Worm (Caenorhabditis elegans) whole organism, L2 larva: Measurements from ENCODE around the gene F44E2.10.

Experiments used
- C34F6.9 ChIP-seq: fragments of 150-350 bp; optimal IDR thresholded peaks from 2 replicates; lab custom pipeline; 2014; ENCODE audit warnings: missing biosample characterization, missing genetic modification characterization
- F13H6.1 ChIP-seq: sonication (generic microtip); optimal IDR thresholded peaks from 2 replicates; lab custom pipeline; 2016; ENCODE audit warnings: missing genetic modification characterization, missing compliant biosample characterization
- R02D3.7 ChIP-seq: fragments of 150-350 bp; optimal IDR thresholded peaks from 2 replicates; lab custom pipeline; 2014; ENCODE audit warnings: missing biosample characterization, missing genetic modification characterization
- Y55F3AM.14 ChIP-seq: fragments of 200-800 bp; sonication (Bioruptor generic); optimal IDR thresholded peaks from 2 replicates; lab custom pipeline; 2018; ENCODE audit warnings: mild to moderate bottlenecking, missing genetic modification characterization, missing compliant biosample characterization
- ZK546.5 ChIP-seq: sonication (generic microtip); optimal IDR thresholded peaks from 2 replicates; lab custom pipeline; 2017; ENCODE audit warnings: missing biosample characterization, missing genetic modification characterization
- alr-1 ChIP-seq: fragments of 150-350 bp; optimal IDR thresholded peaks from 2 replicates; lab custom pipeline; 2014; ENCODE audit warnings: missing biosample characterization, missing genetic modification characterization
- aly-2 ChIP-seq: fragments of 150-350 bp; optimal IDR thresholded peaks from 2 replicates; lab custom pipeline; 2014; ENCODE audit warnings: missing biosample characterization, missing genetic modification characterization
- ama-1 ChIP-seq: fragments of 150-350 bp; optimal IDR thresholded peaks from 2 replicates; lab custom pipeline; 2018; ENCODE audit warnings: inconsistent platforms
- blmp-1 ChIP-seq: sonication (generic microtip); optimal IDR thresholded peaks from 2 replicates; lab custom pipeline; 2017; ENCODE audit warnings: missing genetic modification characterization, mild to moderate bottlenecking, missing compliant biosample characterization, antibody characterized with exemption, moderate library complexity; ENCODE audit not compliant: insufficient read depth
- ceh-16 ChIP-seq: fragments of 150-350 bp; optimal IDR thresholded peaks from 2 replicates; lab custom pipeline; 2014; ENCODE audit warnings: missing biosample characterization, missing genetic modification characterization
- ceh-82 ChIP-seq: fragments of 150-350 bp; optimal IDR thresholded peaks from 2 replicates; lab custom pipeline; 2014; ENCODE audit warnings: missing biosample characterization, missing genetic modification characterization
- crh-2 ChIP-seq: sonication (generic microtip); optimal IDR thresholded peaks from 2 replicates; lab custom pipeline; 2017; ENCODE audit warnings: missing biosample characterization, missing genetic modification characterization
- dmd-4 ChIP-seq: sonication (generic microtip); optimal IDR thresholded peaks from 2 replicates; lab custom pipeline; 2017; ENCODE audit warnings: missing biosample characterization, missing genetic modification characterization
- egl-27 ChIP-seq: sonication (generic microtip); optimal IDR thresholded peaks from 3 replicates; lab custom pipeline; 2017; ENCODE audit warnings: missing biosample characterization, missing genetic modification reagents, missing genetic modification characterization
- elt-1 ChIP-seq: fragments of 150-350 bp; optimal IDR thresholded peaks from 2 replicates; lab custom pipeline; 2014; ENCODE audit warnings: missing biosample characterization, missing genetic modification characterization
- elt-3 ChIP-seq: sonication (generic microtip); optimal IDR thresholded peaks from 2 replicates; lab custom pipeline; 2017; ENCODE audit warnings: missing biosample characterization, missing genetic modification characterization
- fos-1 ChIP-seq: fragments of 150-350 bp; optimal IDR thresholded peaks from 2 replicates; lab custom pipeline; 2014; ENCODE audit warnings: missing biosample characterization, missing genetic modification characterization
- gmeb-1 ChIP-seq: fragments of 150-350 bp; optimal IDR thresholded peaks from 2 replicates; lab custom pipeline; 2014; ENCODE audit warnings: missing biosample characterization, missing genetic modification characterization
- lin-11 ChIP-seq: fragments of 150-350 bp; sonication (generic microtip); optimal IDR thresholded peaks from 2 replicates; lab custom pipeline; 2014; ENCODE audit warnings: missing biosample characterization, missing genetic modification characterization, inconsistent platforms, mixed read lengths
- lin-13 ChIP-seq: fragments of 150-350 bp; optimal IDR thresholded peaks from 2 replicates; lab custom pipeline; 2014; ENCODE audit warnings: missing biosample characterization, missing genetic modification reagents, missing genetic modification characterization
- lin-39 ChIP-seq: fragments of 150-350 bp; optimal IDR thresholded peaks from 2 replicates; lab custom pipeline; 2014; ENCODE audit warnings: missing biosample characterization, missing genetic modification reagents, missing genetic modification characterization
- lsy-2 ChIP-seq, 2 experiments: fragments of 150-350 bp in 1 of 2; sonication (generic microtip) in 1 of 2; optimal IDR thresholded peaks; 2 replicates each; lab custom pipeline; 2014 to 2017; ENCODE audit warnings: missing biosample characterization in 2 of 2, missing genetic modification characterization in 2 of 2
- mab-5 ChIP-seq: fragments of 150-350 bp; optimal IDR thresholded peaks from 2 replicates; lab custom pipeline; 2014; ENCODE audit warnings: missing biosample characterization, missing genetic modification characterization
- mbf-1 ChIP-seq: sonication (generic microtip); optimal IDR thresholded peaks from 2 replicates; lab custom pipeline; 2017; ENCODE audit warnings: missing biosample characterization, missing genetic modification characterization
- mdl-1 ChIP-seq, 2 experiments: fragments of 150-350 bp in 1 of 2; sonication (generic microtip) in 1 of 2; optimal IDR thresholded peaks; 2 replicates each; lab custom pipeline; 2017; ENCODE audit warnings: missing biosample characterization in 2 of 2, missing genetic modification characterization in 2 of 2
- nhr-10 ChIP-seq: sonication (generic microtip); optimal IDR thresholded peaks from 2 replicates; lab custom pipeline; 2017; ENCODE audit warnings: missing biosample characterization, missing genetic modification characterization
- nhr-11 ChIP-seq: fragments of 150-350 bp; optimal IDR thresholded peaks from 2 replicates; lab custom pipeline; 2014; ENCODE audit warnings: missing biosample characterization, missing genetic modification characterization
- nhr-12 ChIP-seq: fragments of 150-350 bp; optimal IDR thresholded peaks from 2 replicates; lab custom pipeline; 2014; ENCODE audit warnings: missing biosample characterization, missing genetic modification characterization
- nhr-129 ChIP-seq: fragments of 150-350 bp; optimal IDR thresholded peaks from 2 replicates; lab custom pipeline; 2014; ENCODE audit warnings: missing biosample characterization, missing genetic modification characterization
- nhr-21 ChIP-seq: fragments of 150-350 bp; optimal IDR thresholded peaks from 2 replicates; lab custom pipeline; 2014; ENCODE audit warnings: missing biosample characterization, missing genetic modification characterization
- nhr-23 ChIP-seq: fragments of 150-350 bp; optimal IDR thresholded peaks from 2 replicates; lab custom pipeline; 2014; ENCODE audit warnings: missing biosample characterization, missing genetic modification reagents, missing genetic modification characterization
- nhr-237 ChIP-seq: fragments of 150-350 bp; optimal IDR thresholded peaks from 2 replicates; lab custom pipeline; 2014; ENCODE audit warnings: missing biosample characterization, missing genetic modification characterization
- nhr-25 ChIP-seq: fragments of 150-350 bp; sonication (generic microtip); optimal IDR thresholded peaks from 3 replicates; lab custom pipeline; 2014; ENCODE audit warnings: missing biosample characterization, missing genetic modification characterization
- nhr-6 ChIP-seq: fragments of 150-350 bp; optimal IDR thresholded peaks from 2 replicates; lab custom pipeline; 2014; ENCODE audit warnings: missing biosample characterization, missing genetic modification characterization
- nhr-77 ChIP-seq: fragments of 150-350 bp; optimal IDR thresholded peaks from 2 replicates; lab custom pipeline; 2014; ENCODE audit warnings: missing biosample characterization, missing genetic modification characterization
- peb-1 ChIP-seq: fragments of 150-350 bp; optimal IDR thresholded peaks from 2 replicates; lab custom pipeline; 2014; ENCODE audit warnings: missing biosample characterization, missing genetic modification characterization
- sem-4 ChIP-seq: fragments of 150-350 bp; optimal IDR thresholded peaks from 2 replicates; lab custom pipeline; 2014; ENCODE audit warnings: missing biosample characterization, missing genetic modification reagents, missing genetic modification characterization
- skn-1 ChIP-seq: sonication (generic microtip); optimal IDR thresholded peaks from 2 replicates; lab custom pipeline; 2017; ENCODE audit warnings: missing biosample characterization, missing genetic modification characterization
- sma-3 ChIP-seq: sonication (generic microtip); optimal IDR thresholded peaks from 2 replicates; lab custom pipeline; 2016; ENCODE audit warnings: missing genetic modification reagents, missing genetic modification characterization, missing compliant biosample characterization
- sma-9 ChIP-seq, 2 experiments: fragments of 150-350 bp in 1 of 2; sonication (generic microtip) in 1 of 2; optimal IDR thresholded peaks; 2 replicates each; lab custom pipeline; 2014 to 2016; ENCODE audit warnings: missing genetic modification characterization in 2 of 2, mild to moderate bottlenecking in 1 of 2, missing biosample characterization in 1 of 2, missing compliant biosample characterization in 1 of 2, missing genetic modification reagents in 1 of 2, moderate library complexity in 1 of 2
- snpc-4 ChIP-seq: fragments of 150-350 bp; optimal IDR thresholded peaks from 2 replicates; lab custom pipeline; 2014; ENCODE audit warnings: missing biosample characterization, missing genetic modification characterization
- unc-39 ChIP-seq: fragments of 150-350 bp; optimal IDR thresholded peaks from 2 replicates; lab custom pipeline; 2014; ENCODE audit warnings: missing biosample characterization, missing genetic modification characterization
- unc-55 ChIP-seq: fragments of 150-350 bp; sonication (generic microtip); optimal IDR thresholded peaks from 3 replicates; lab custom pipeline; 2014; ENCODE audit warnings: missing biosample characterization, missing genetic modification reagents, missing genetic modification characterization
- unc-62 ChIP-seq: fragments of 150-350 bp; optimal IDR thresholded peaks from 2 replicates; lab custom pipeline; 2014; ENCODE audit warnings: missing biosample characterization, missing genetic modification reagents, missing genetic modification characterization
- zag-1 ChIP-seq: fragments of 150-350 bp; optimal IDR thresholded peaks from 2 replicates; lab custom pipeline; 2014; ENCODE audit warnings: missing biosample characterization, missing genetic modification characterization
- ztf-1 ChIP-seq: fragments of 200-800 bp; sonication (Bioruptor generic); conservative IDR thresholded peaks from 2 replicates; pipeline ENCODE4 v1.3.6; 2022; ENCODE audit warnings: missing genetic modification characterization, missing compliant biosample characterization
- ztf-11 ChIP-seq: sonication (generic microtip); optimal IDR thresholded peaks from 2 replicates; lab custom pipeline; 2017; ENCODE audit warnings: missing biosample characterization, missing genetic modification characterization
- ztf-4 ChIP-seq: fragments of 150-350 bp; optimal IDR thresholded peaks from 2 replicates; lab custom pipeline; 2014; ENCODE audit warnings: missing biosample characterization, missing genetic modification characterization

F44E2.10 gene

ce11 chrIII:8782080-8782479 is 48.8 kb downstream of the F44E2.10 start:
- TF ChIP-seq nhr-129 (tag; lab: Kevin White, UChicago) (peak; percentile 36), unc-55 (peak; percentile 9), egl-27 (tag; lab: Kevin White, UChicago) (no peak), ama-1 (lab: Kevin White, UChicago) (no peak), mbf-1 (tag; lab: Kevin White, UChicago) (no peak), lin-39 (tag; lab: Kevin White, UChicago) (no peak), ceh-16 (tag; lab: Kevin White, UChicago) (no peak), nhr-23 (tag; lab: Kevin White, UChicago) (no peak), C34F6.9 (peak; percentile 22), mdl-1 (tag; optimal IDR thresholded peaks at IDR 0.05; lab: Kevin White, UChicago) (peak in 1 of 2 experiments; percentile 15), lsy-2 (tag; optimal IDR thresholded peaks at IDR 0.05; lab: Kevin White, UChicago) (peak in 1 of 2 experiments; percentile 31), F13H6.1 (tag; lab: Kevin White, UChicago) (peak; percentile 38), ztf-4 (no peak)

DNA sequence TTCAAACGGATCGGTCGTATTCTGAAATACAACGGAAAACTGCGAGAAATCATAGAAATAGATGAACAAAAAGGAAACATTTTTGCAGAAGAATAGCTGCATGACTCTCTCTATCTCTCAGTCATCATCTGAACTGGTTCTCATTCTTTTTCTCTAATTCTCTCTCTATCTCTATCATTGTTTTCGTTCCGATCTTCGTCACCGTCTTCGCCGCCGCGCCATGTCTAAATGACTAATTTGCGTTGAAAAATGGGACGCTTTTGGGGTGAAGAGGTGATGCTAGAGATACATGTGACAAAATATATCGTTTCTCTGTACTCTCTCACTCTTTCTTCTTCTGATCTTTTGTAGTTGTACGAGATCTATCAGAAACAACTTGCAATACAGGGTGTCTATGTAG is 50.4 kb downstream of the F44E2.10 start:
- TF ChIP-seq fos-1 (tag; lab: Kevin White, UChicago) (peak; percentile 79), lin-39 (tag; lab: Kevin White, UChicago) (no peak), zag-1 (tag; lab: Kevin White, UChicago) (no peak), lsy-2 (tag; optimal IDR thresholded peaks at IDR 0.05; lab: Kevin White, UChicago) (peak in 1 of 2 experiments; percentile 62), dmd-4 (tag; lab: Kevin White, UChicago) (no peak), lin-11 (tag; lab: Kevin White, UChicago) (no peak), blmp-1 (tag; lab: Kevin White, UChicago) (peak; percentile 83), F13H6.1 (tag; lab: Kevin White, UChicago) (peak; percentile 29), nhr-11 (tag; lab: Kevin White, UChicago) (no peak), ZK546.5 (tag; lab: Kevin White, UChicago) (no peak), elt-3 (no peak), gmeb-1 (tag; lab: Kevin White, UChicago) (peak; percentile 37), egl-27 (tag; lab: Kevin White, UChicago) (peak; percentile 56), sma-3 (GFP tag; lab: Kevin White, UChicago) (peak; percentile 91), sma-9 (GFP tag; optimal IDR thresholded peaks at IDR 0.05; lab: Kevin White, UChicago) (peak; percentile 73), sma-9 (tag; optimal IDR thresholded peaks at IDR 0.05; lab: Kevin White, UChicago) (no peak), aly-2 (tag; lab: Kevin White, UChicago) (no peak), mab-5 (tag; lab: Kevin White, UChicago) (no peak), C34F6.9 (peak; percentile 44), nhr-12 (tag; lab: Kevin White, UChicago) (no peak), unc-39 (tag; lab: Kevin White, UChicago) (no peak), ztf-1 (GFP tag; lab: Robert Waterston, UW) (no peak), elt-1 (tag; lab: Kevin White, UChicago) (no peak), ama-1 (lab: Kevin White, UChicago) (no peak), nhr-6 (tag; lab: Kevin White, UChicago) (peak; percentile 14), nhr-10 (tag; lab: Kevin White, UChicago) (no peak), unc-62 (no peak), nhr-25 (tag; lab: Kevin White, UChicago) (peak; percentile 95), nhr-77 (tag; lab: Kevin White, UChicago) (no peak), ztf-11 (no peak), alr-1 (tag; lab: Kevin White, UChicago) (no peak), unc-55 (peak; percentile 39), ceh-82 (tag; lab: Kevin White, UChicago) (no peak), nhr-129 (tag; lab: Kevin White, UChicago) (peak; percentile 37), R02D3.7 (tag; lab: Kevin White, UChicago) (no peak), nhr-23 (tag; lab: Kevin White, UChicago) (no peak), ztf-4 (peak; percentile 3), nhr-21 (peak; percentile 92), peb-1 (tag; lab: Kevin White, UChicago) (no peak), nhr-237 (no peak), skn-1 (tag; lab: Kevin White, UChicago) (no peak), lin-13 (GFP tag; lab: Kevin White, UChicago) (peak; percentile 40), sem-4 (tag; lab: Kevin White, UChicago) (peak; percentile 47), mbf-1 (tag; lab: Kevin White, UChicago) (no peak), snpc-4 (tag; lab: Kevin White, UChicago) (no peak), crh-2 (peak; percentile 73), mdl-1 (tag; optimal IDR thresholded peaks at IDR 0.05; lab: Kevin White, UChicago) (peak; percentile 43 to 81), Y55F3AM.14 (GFP tag; lab: Kevin White, UChicago) (no peak), ceh-16 (tag; lab: Kevin White, UChicago) (no peak)
